Worm (Caenorhabditis elegans) whole organism, L2 larva: ENCODE results near the gene F37A4.1.

Source experiments
- R02D3.7 ChIP-seq: fragments of 150-350 bp; optimal IDR thresholded peaks from 2 replicates; lab custom pipeline; 2014; ENCODE audit warnings: missing biosample characterization, missing genetic modification characterization
- ZK546.5 ChIP-seq: sonication (generic microtip); optimal IDR thresholded peaks from 2 replicates; lab custom pipeline; 2017; ENCODE audit warnings: missing biosample characterization, missing genetic modification characterization
- aly-2 ChIP-seq: fragments of 150-350 bp; optimal IDR thresholded peaks from 2 replicates; lab custom pipeline; 2014; ENCODE audit warnings: missing biosample characterization, missing genetic modification characterization
- crh-2 ChIP-seq: sonication (generic microtip); optimal IDR thresholded peaks from 2 replicates; lab custom pipeline; 2017; ENCODE audit warnings: missing biosample characterization, missing genetic modification characterization
- elt-1 ChIP-seq: fragments of 150-350 bp; optimal IDR thresholded peaks from 2 replicates; lab custom pipeline; 2014; ENCODE audit warnings: missing biosample characterization, missing genetic modification characterization
- lin-11 ChIP-seq: fragments of 150-350 bp; sonication (generic microtip); optimal IDR thresholded peaks from 2 replicates; lab custom pipeline; 2014; ENCODE audit warnings: missing biosample characterization, missing genetic modification characterization, inconsistent platforms, mixed read lengths
- lsy-2 ChIP-seq, 2 experiments: fragments of 150-350 bp in 1 of 2; sonication (generic microtip) in 1 of 2; optimal IDR thresholded peaks; 2 replicates each; lab custom pipeline; 2014 to 2017; ENCODE audit warnings: missing biosample characterization in 2 of 2, missing genetic modification characterization in 2 of 2
- unc-62 ChIP-seq: fragments of 150-350 bp; optimal IDR thresholded peaks from 2 replicates; lab custom pipeline; 2014; ENCODE audit warnings: missing biosample characterization, missing genetic modification reagents, missing genetic modification characterization

- TF ChIP-seq lin-11 (tag; lab: Kevin White, UChicago) (no peak), ZK546.5 (tag; lab: Kevin White, UChicago) (no peak), lsy-2 (tag; optimal IDR thresholded peaks at IDR 0.05; lab: Kevin White, UChicago) (no peak), elt-1 (tag; lab: Kevin White, UChicago) (no peak), aly-2 (no peak), R02D3.7 (tag; lab: Kevin White, UChicago) (no peak), unc-62 (GFP tag; lab: Kevin White, UChicago) (no peak), crh-2 (tag; lab: Kevin White, UChicago) (no peak)
These were observed 43.9 kb upstream of the F37A4.1 start for ce11 chrIII:6679323-6679722.
